Fruit fly (Drosophila melanogaster) Kc167 (cell line): ENCODE results near the gene CG32813.

ENCODE experiments used
- Myc ChIP-seq: fragments of >200 bp; optimal IDR thresholded peaks from 2 replicates; lab custom pipeline; 2017; ENCODE audit warnings: missing external identifiers
- Sin3A ChIP-seq: fragments of >200 bp; optimal IDR thresholded peaks from 2 replicates; lab custom pipeline; 2018; ENCODE audit warnings: missing external identifiers
- h ChIP-seq: fragments of >200 bp; optimal IDR thresholded peaks from 3 replicates; lab custom pipeline; 2018; ENCODE audit warnings: missing external identifiers
- insv ChIP-seq: fragments of >200 bp; optimal IDR thresholded peaks from 3 replicates; lab custom pipeline; 2018; ENCODE audit warnings: missing external identifiers
- psq ChIP-seq: fragments of >200 bp; optimal IDR thresholded peaks from 2 replicates; lab custom pipeline; 2017; ENCODE audit warnings: missing external identifiers
- ttk ChIP-seq: sonication (Bioruptor generic); optimal IDR thresholded peaks from 2 replicates; lab custom pipeline; 2017; ENCODE audit warnings: missing external identifiers

DNA sequence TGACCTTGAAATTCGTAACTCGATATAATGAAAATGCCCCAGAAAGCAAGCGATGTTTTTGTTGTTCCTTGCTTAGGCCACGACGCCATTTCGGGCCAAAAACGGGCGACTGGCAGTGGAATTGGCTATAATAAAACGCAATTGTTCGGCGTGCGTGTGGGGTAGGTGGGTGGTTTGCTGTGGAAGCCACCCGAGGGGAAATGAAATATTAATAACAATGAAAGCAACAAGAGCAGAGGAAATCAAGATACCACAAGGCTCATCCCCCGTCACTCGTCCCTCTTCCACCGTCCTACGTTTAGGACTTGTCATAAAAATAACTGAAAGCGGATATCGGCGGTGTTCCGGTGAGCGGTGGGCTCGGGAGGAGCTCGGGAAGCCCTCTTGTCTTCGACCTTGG, 25.1 kb downstream of the CG32813 start:
- TF ChIP-seq ttk (lab: Kevin White, UChicago) (no peak), insv (lab: Kevin White, UChicago) (no peak), h (lab: Kevin White, UChicago) (no peak), psq (lab: Kevin White, UChicago) (no peak), Myc (lab: Kevin White, UChicago) (no peak), Sin3A (lab: Kevin White, UChicago) (no peak)
